Fruit fly (Drosophila melanogaster): ENCODE data around the gene CG15743.
A peak's percentile ranks its signal among the peaks of the same experiment; 100 is the strongest.

CG15743 gene

DNA sequence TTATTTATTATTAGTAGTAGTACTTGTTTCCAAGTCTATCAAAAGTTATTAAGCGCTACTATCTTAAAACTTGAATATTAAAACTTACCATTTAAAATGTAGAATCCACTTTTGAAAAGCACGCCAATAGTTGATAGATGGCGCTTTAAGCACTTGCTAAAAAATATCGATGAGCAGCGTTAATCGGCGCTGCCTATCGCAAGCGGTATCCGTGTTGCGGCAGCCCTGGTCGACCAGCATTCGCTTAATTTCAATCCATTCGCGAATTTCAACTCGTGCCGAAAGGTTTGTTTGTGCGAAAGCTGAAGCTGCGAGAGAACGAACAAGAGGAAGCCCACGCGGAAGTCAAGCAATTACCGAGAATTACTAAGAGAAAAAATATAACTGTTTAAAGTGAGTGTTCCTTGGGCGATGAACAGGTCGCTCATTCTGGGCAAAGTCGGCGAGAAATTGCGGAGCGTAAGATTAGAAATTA is 44.1 kb downstream of the CG15743 start, which contains the start of gene Prx2 (continued):
- peak; percentile 25 for TF ChIP-seq CG17385 (GFP tag; optimal IDR thresholded peaks at IDR 0.05)
- TF ChIP-seq pnt (GFP tag; optimal IDR thresholded peaks at IDR 0.05): no peak
- TF ChIP-seq CG13624 (GFP tag; optimal IDR thresholded peaks at IDR 0.05): no peak
- no peak for TF ChIP-seq sisA (GFP tag; IDR thresholded peaks at IDR 0.05)
- peak; percentile 61; the same call in 1 of the 3 replicates for TF ChIP-seq hb (GFP tag; IDR thresholded peaks at IDR 0.05; ENCODE audit: partially characterized antibody)
- peak; percentile 36; the same call in 1 of the 3 replicates for TF ChIP-seq CG11560 (tag; IDR thresholded peaks at IDR 0.05)
- TF ChIP-seq CG12219 (GFP tag; optimal IDR thresholded peaks at IDR 0.05): no peak
- no peak for TF ChIP-seq CG1792 (GFP tag; optimal IDR thresholded peaks at IDR 0.05)
- TF ChIP-seq Oli (tag; optimal IDR thresholded peaks at IDR 0.05): no peak
- TF ChIP-seq Lhr (GFP tag; optimal IDR thresholded peaks at IDR 0.05): peak; percentile 32
- 0 out of 2 replicates have a peak, but pooled peaks have one; percentile 23 for TF ChIP-seq klu (GFP tag; IDR thresholded peaks at IDR 0.05)
- no peak for TF ChIP-seq B-H1 (GFP tag; IDR thresholded peaks at IDR 0.05)
- TF ChIP-seq wor (GFP tag; IDR thresholded peaks at IDR 0.05): no peak
- TF ChIP-seq toy (GFP tag; IDR thresholded peaks at IDR 0.05): no peak
- TF ChIP-seq Opbp (GFP tag; IDR thresholded peaks at IDR 0.05; ENCODE audit: partially characterized antibody): peak; percentile 71; the same call in 2 of the 3 replicates
- TF ChIP-seq CG17186 (GFP tag; optimal IDR thresholded peaks at IDR 0.05): peak; percentile 11
- TF ChIP-seq CG31441 (GFP tag; IDR thresholded peaks at IDR 0.05): no peak
- no peak for TF ChIP-seq Hey (tag; optimal IDR thresholded peaks at IDR 0.05)
- TF ChIP-seq usp (GFP tag; optimal IDR thresholded peaks at IDR 0.05): no peak
- TF ChIP-seq pita (GFP tag; optimal IDR thresholded peaks at IDR 0.05): no peak
- no peak for TF ChIP-seq CG6683 (GFP tag; optimal IDR thresholded peaks at IDR 0.05)
- no peak for TF ChIP-seq CG12942 (GFP tag; optimal IDR thresholded peaks at IDR 0.05)
- TF ChIP-seq tx (GFP tag; optimal IDR thresholded peaks at IDR 0.05): no peak
- TF ChIP-seq Bgb (GFP tag; IDR thresholded peaks at IDR 0.05; ENCODE audit: partially characterized antibody): peak; percentile 87
- peak; percentile 35; the same call in 1 of the 3 replicates for TF ChIP-seq row (GFP tag; IDR thresholded peaks at IDR 0.05)
- no peak for TF ChIP-seq btn (GFP tag; optimal IDR thresholded peaks at IDR 0.05)
- no peak for TF ChIP-seq CG2202 (tag; optimal IDR thresholded peaks at IDR 0.05)
- TF ChIP-seq CG13775 (GFP tag; optimal IDR thresholded peaks at IDR 0.05): no peak
- TF ChIP-seq CG11696 (GFP tag; IDR thresholded peaks at IDR 0.05): no peak
- no peak for TF ChIP-seq ac (GFP tag; optimal IDR thresholded peaks at IDR 0.05)
- no peak for TF ChIP-seq CG31365 (tag; optimal IDR thresholded peaks at IDR 0.05)
- no peak for TF ChIP-seq crol (GFP tag; IDR thresholded peaks at IDR 0.05)
- no peak for TF ChIP-seq CG18476 (GFP tag; optimal IDR thresholded peaks at IDR 0.05)
- no peak for TF ChIP-seq ind (GFP tag; optimal IDR thresholded peaks at IDR 0.05)
- TF ChIP-seq CG10654 (GFP tag; optimal IDR thresholded peaks at IDR 0.05): no peak
- no peak for TF ChIP-seq lbe (GFP tag; optimal IDR thresholded peaks at IDR 0.05)
- peak; percentile 74 for TF ChIP-seq Scr (GFP tag; IDR thresholded peaks at IDR 0.05; ENCODE audit: partially characterized antibody)
- TF ChIP-seq Hmr (GFP tag; optimal IDR thresholded peaks at IDR 0.05): peak; percentile 40
- peak; percentile 57 for TF ChIP-seq gfzf (GFP tag; optimal IDR thresholded peaks at IDR 0.05)
- TF ChIP-seq CG10147 (GFP tag; optimal IDR thresholded peaks at IDR 0.05): no peak
- TF ChIP-seq CG6272 (GFP tag; IDR thresholded peaks at IDR 0.05): peak; percentile 15; the same call in 1 of the 2 replicates
- no peak for TF ChIP-seq CG6854 (GFP tag; optimal IDR thresholded peaks at IDR 0.05)
- TF ChIP-seq NC2α (GFP tag; optimal IDR thresholded peaks at IDR 0.05): no peak
- no peak for TF ChIP-seq kah (GFP tag; optimal IDR thresholded peaks at IDR 0.05)
- TF ChIP-seq CG10431 (GFP tag; optimal IDR thresholded peaks at IDR 0.05): no peak
- no peak for TF ChIP-seq CG8281 (tag; optimal IDR thresholded peaks at IDR 0.05)
- TF ChIP-seq CG15073 (GFP tag; optimal IDR thresholded peaks at IDR 0.05): no peak
- TF ChIP-seq CG14441 (GFP tag; IDR thresholded peaks at IDR 0.05): 0 out of 2 replicates have a peak, but pooled peaks have one; percentile 15
- TF ChIP-seq chif (GFP tag; optimal IDR thresholded peaks at IDR 0.05): no peak
- TF ChIP-seq CG18619 (GFP tag; optimal IDR thresholded peaks at IDR 0.05): no peak
- no peak for TF ChIP-seq Nf-YA (GFP tag; IDR thresholded peaks at IDR 0.05)

All from whole organism, embryonic.